ENCODE assay signal across 2 fruit fly cellular contexts in the genomic region with DNA sequence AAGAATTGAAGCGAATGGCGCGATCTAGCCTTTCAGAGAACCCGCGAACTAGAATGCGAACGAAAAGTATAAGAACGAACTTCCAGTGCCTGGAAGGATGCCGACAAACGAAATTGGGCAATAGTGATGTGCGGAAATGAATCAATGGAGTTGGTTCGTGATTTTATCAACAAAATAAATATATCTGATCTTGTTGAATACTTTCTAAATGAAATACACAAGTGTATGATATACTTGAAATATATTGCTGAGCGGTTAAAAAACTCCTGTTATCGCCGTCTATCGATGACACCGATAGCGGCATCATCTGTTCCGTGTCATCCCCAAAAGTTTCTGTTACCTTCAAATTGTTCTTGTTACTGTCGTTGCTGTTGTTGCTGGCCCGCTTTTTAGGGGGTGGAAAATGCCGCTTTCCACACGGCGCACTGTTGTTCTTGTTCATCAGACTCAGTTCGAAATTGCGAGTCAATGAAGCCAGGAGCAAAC.
TF ChIP-seq lines count a peak whose summit lies in the region.

A gene (minus strand): TSS at position 51 of the 486 bp plus-strand sequence.

- no peak for TF ChIP-seq CTCF in whole organism, embryonic (GFP tag; optimal IDR thresholded peaks at IDR 0.05; lab: Kevin White, UChicago)

TF ChIP-seq in whole organism, adult, 20 proteins besides CTCF, POLR2A, EP300 and RAD21:
- TF ChIP-seq ovo (GFP tag; optimal IDR thresholded peaks at IDR 0.05; lab: Kevin White, UChicago) = no peak
- TF ChIP-seq Crg-1 (GFP tag; optimal IDR thresholded peaks at IDR 0.05; lab: Kevin White, UChicago) = peak; percentile 19
- TF ChIP-seq bab1 (GFP tag; optimal IDR thresholded peaks at IDR 0.05; lab: Kevin White, UChicago) = peak; percentile 71

TF ChIP-seq in whole organism, embryonic, 481 proteins besides CTCF, POLR2A, EP300 and RAD21:
- TF ChIP-seq chinmo (GFP tag; IDR thresholded peaks at IDR 0.05; lab: Robert Waterston, UW; ENCODE audit: partially characterized antibody) (0 out of 4 replicates have a peak, but pooled peaks have one; percentile 26), CG34224 (GFP tag; IDR thresholded peaks at IDR 0.05; lab: Robert Waterston, UW; ENCODE audit: partially characterized antibody) (0 out of 3 replicates have a peak, but pooled peaks have one; percentile 21), Dp (GFP tag; optimal IDR thresholded peaks at IDR 0.05; lab: Kevin White, UChicago) (peak; percentile 45), esg (GFP tag; conservative IDR thresholded peaks at IDR 0.05; lab: Robert Waterston, UW) (no peak), CG43689 (GFP tag; IDR thresholded peaks at IDR 0.05; lab: Robert Waterston, UW) (no peak), E2f2 (GFP tag; IDR thresholded peaks at IDR 0.05; lab: Robert Waterston, UW) (peak; percentile 46; the same call in 1 of the 2 replicates), bbx (GFP tag; IDR thresholded peaks at IDR 0.05; lab: Robert Waterston, UW; ENCODE audit: partially characterized antibody) (peak; percentile 25; the same call in 1 of the 2 replicates), CG17361 (GFP tag; IDR thresholded peaks at IDR 0.05; lab: Robert Waterston, UW) (no peak), Sry-δ (GFP tag; optimal IDR thresholded peaks at IDR 0.05; lab: Kevin White, UChicago) (peak; percentile 58), CG15514 (GFP tag; optimal IDR thresholded peaks at IDR 0.05; lab: Kevin White, UChicago) (peak; percentile 48), BEAF-32 (GFP tag; optimal IDR thresholded peaks at IDR 0.05; lab: Kevin White, UChicago) (peak; percentile 18), Dref (GFP tag; IDR thresholded peaks at IDR 0.05; lab: Robert Waterston, UW) (peak; percentile 51), stwl (tag; optimal IDR thresholded peaks at IDR 0.05; lab: Kevin White, UChicago) (peak; percentile 65), CG9437 (GFP tag; optimal IDR thresholded peaks at IDR 0.05; lab: Kevin White, UChicago) (no peak), unc-4 (GFP tag; IDR thresholded peaks at IDR 0.05; lab: Robert Waterston, UW; ENCODE audit: partially characterized antibody) (peak; percentile 39), CG13287 (GFP tag; IDR thresholded peaks at IDR 0.05; lab: Robert Waterston, UW; ENCODE audit: partially characterized antibody) (0 out of 2 replicates have a peak, but pooled peaks have one; percentile 14), Ets65A (GFP tag; lab: Kevin White, UChicago) (peak; percentile 65), amos (GFP tag; IDR thresholded peaks at IDR 0.05; lab: Robert Waterston, UW; ENCODE audit: partially characterized antibody) (peak; percentile 21; the same call in 1 of the 2 replicates), crp (GFP tag; optimal IDR thresholded peaks at IDR 0.05; lab: Kevin White, UChicago) (peak in 1 of 2 experiments; percentile 67), pzg (GFP tag; optimal IDR thresholded peaks at IDR 0.05; lab: Kevin White, UChicago) (peak; percentile 24)
